Worm (Caenorhabditis elegans) whole organism, L4 larva: ENCODE data around the gene T11F8.4.

Source experiments
- Y48G9A.11 ChIP-seq: fragments of 200-800 bp; sonication (Bioruptor generic); IDR thresholded peaks from 2 replicates; pipeline ENCODE4 v1.3.6; 2022; ENCODE audit warnings: missing genetic modification reagents, missing genetic modification characterization, missing compliant biosample characterization
- daf-12 ChIP-seq: fragments of 150-350 bp; optimal IDR thresholded peaks from 2 replicates; lab custom pipeline; 2014; ENCODE audit warnings: missing biosample characterization, missing genetic modification reagents, missing genetic modification characterization
- dpl-1 ChIP-seq: fragments of 150-350 bp; optimal IDR thresholded peaks from 2 replicates; lab custom pipeline; 2014; ENCODE audit warnings: missing biosample characterization, missing genetic modification reagents, missing genetic modification characterization
- fkh-10 ChIP-seq: fragments of 150-350 bp; optimal IDR thresholded peaks from 2 replicates; lab custom pipeline; 2014; ENCODE audit warnings: missing biosample characterization, missing genetic modification reagents, missing genetic modification characterization
- madf-5 ChIP-seq, 2 experiments: fragments of 200-800 bp; sonication (Bioruptor generic); IDR thresholded peaks; 2 replicates each; pipeline ENCODE4 v1.3.6; 2022; ENCODE audit warnings: missing compliant biosample characterization in 2 of 2, missing genetic modification characterization in 2 of 2
- nhr-237 ChIP-seq: sonication (generic microtip); optimal IDR thresholded peaks from 2 replicates; lab custom pipeline; 2017; ENCODE audit warnings: missing biosample characterization, missing genetic modification characterization
- spr-3 ChIP-seq: fragments of 200-800 bp; sonication (Bioruptor generic); optimal IDR thresholded peaks from 2 replicates; lab custom pipeline; 2018; ENCODE audit warnings: mild to moderate bottlenecking, missing genetic modification characterization, missing compliant biosample characterization
- unc-130 ChIP-seq: sonication (generic microtip); optimal IDR thresholded peaks from 2 replicates; lab custom pipeline; 2016; ENCODE audit warnings: missing genetic modification reagents, missing genetic modification characterization, missing compliant biosample characterization

- TF ChIP-seq daf-12 (tag; lab: Kevin White, UChicago), result no peak
- no peak for TF ChIP-seq fkh-10 (GFP tag; lab: Kevin White, UChicago)
- TF ChIP-seq Y48G9A.11 (GFP tag; lab: Robert Waterston, UW), result no peak
- TF ChIP-seq unc-130 (GFP tag; lab: Kevin White, UChicago), result no peak
- TF ChIP-seq nhr-237 (tag; lab: Kevin White, UChicago), result no peak
- no peak for TF ChIP-seq dpl-1
- no peak for TF ChIP-seq spr-3 (GFP tag; lab: Kevin White, UChicago)
- no peak for TF ChIP-seq madf-5 (GFP tag; IDR thresholded peaks at IDR 0.05; lab: Robert Waterston, UW)
These were observed at the start of gene T11F8.4 for ce11 chrIV:5476468-5476867.
